Worm (Caenorhabditis elegans) whole organism, L3 larva: ENCODE data around the gene dot-1.3.

Experiments used
- ZK546.5 ChIP-seq: sonication (generic microtip); optimal IDR thresholded peaks from 2 replicates; lab custom pipeline; 2017; ENCODE audit warnings: missing biosample characterization, missing genetic modification characterization
- ceh-82 ChIP-seq: fragments of 150-350 bp; optimal IDR thresholded peaks from 2 replicates; lab custom pipeline; 2014; ENCODE audit warnings: missing biosample characterization, missing genetic modification characterization
- elt-1 ChIP-seq: fragments of 150-350 bp; optimal IDR thresholded peaks from 2 replicates; lab custom pipeline; 2014; ENCODE audit warnings: missing biosample characterization, missing genetic modification characterization
- fkh-10 ChIP-seq: sonication (generic microtip); optimal IDR thresholded peaks from 2 replicates; lab custom pipeline; 2017; ENCODE audit warnings: missing biosample characterization, missing genetic modification reagents, missing genetic modification characterization
- fkh-2 ChIP-seq: fragments of 150-350 bp; optimal IDR thresholded peaks from 2 replicates; lab custom pipeline; 2014; ENCODE audit warnings: missing biosample characterization, missing genetic modification reagents, missing genetic modification characterization
- jun-1 ChIP-seq: fragments of 150-350 bp; optimal IDR thresholded peaks from 2 replicates; lab custom pipeline; 2014; ENCODE audit warnings: missing biosample characterization, missing genetic modification reagents, missing genetic modification characterization
- lin-15B ChIP-seq: fragments of 150-350 bp; optimal IDR thresholded peaks from 2 replicates; lab custom pipeline; 2014; ENCODE audit warnings: missing biosample characterization, missing genetic modification characterization
- lin-39 ChIP-seq: fragments of 150-350 bp; optimal IDR thresholded peaks from 2 replicates; lab custom pipeline; 2018; ENCODE audit warnings: missing biosample characterization, missing genetic modification reagents, missing genetic modification characterization
- nhr-237 ChIP-seq: fragments of 150-350 bp; optimal IDR thresholded peaks from 2 replicates; lab custom pipeline; 2014; ENCODE audit warnings: missing biosample characterization, missing genetic modification characterization
- nhr-76 ChIP-seq: fragments of 150-350 bp; sonication (generic microtip); optimal IDR thresholded peaks from 5 replicates; lab custom pipeline; 2014; ENCODE audit warnings: missing biosample characterization, missing genetic modification characterization
- nhr-77 ChIP-seq: fragments of 150-350 bp; optimal IDR thresholded peaks from 2 replicates; lab custom pipeline; 2014; ENCODE audit warnings: missing biosample characterization, missing genetic modification characterization
- skn-1 ChIP-seq: fragments of 150-350 bp; optimal IDR thresholded peaks from 2 replicates; lab custom pipeline; 2014; ENCODE audit warnings: missing biosample characterization, missing genetic modification characterization

DNA sequence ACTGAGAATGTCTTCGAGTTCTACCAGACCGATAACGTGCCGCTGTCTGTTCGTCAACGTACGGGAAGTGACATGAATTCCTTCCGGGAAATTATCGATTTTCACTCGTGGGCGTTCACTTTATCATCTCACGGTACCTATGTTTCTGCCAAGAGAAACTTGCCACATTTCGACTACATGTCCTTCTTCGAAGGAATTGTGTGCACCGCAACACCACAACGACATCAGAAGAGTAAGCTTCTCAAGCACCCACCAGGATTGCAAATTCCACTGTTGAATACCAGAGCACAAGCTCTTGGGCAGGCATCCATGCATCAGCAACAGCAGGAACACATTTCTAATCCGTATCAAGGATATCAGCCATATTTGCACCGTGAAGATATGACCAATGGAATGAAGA lies 18.5 kb downstream of the dot-1.3 start:
- TF ChIP-seq ZK546.5 (no peak), nhr-77 (tag; lab: Kevin White, UChicago) (no peak), lin-15B (tag; lab: Kevin White, UChicago) (no peak), ceh-82 (tag; lab: Kevin White, UChicago) (no peak), fkh-2 (tag; lab: Kevin White, UChicago) (no peak), elt-1 (tag; lab: Kevin White, UChicago) (no peak), nhr-76 (tag; lab: Kevin White, UChicago) (no peak), jun-1 (tag; lab: Kevin White, UChicago) (no peak), lin-39 (tag; lab: Kevin White, UChicago) (no peak), nhr-237 (no peak), fkh-10 (no peak), skn-1 (no peak)
